Worm (Caenorhabditis elegans) whole organism, L1 larva: ENCODE measurements around the gene ric-8.

Experiments used
- C16A3.4 ChIP-seq: fragments of 150-350 bp; optimal IDR thresholded peaks from 2 replicates; lab custom pipeline; 2014; ENCODE audit warnings: missing biosample characterization, missing genetic modification characterization
- C34B4.2 ChIP-seq: sonication (generic microtip); optimal IDR thresholded peaks from 2 replicates; lab custom pipeline; 2017; ENCODE audit warnings: mild to moderate bottlenecking, missing genetic modification characterization, missing compliant biosample characterization
- blmp-1 ChIP-seq: fragments of 150-350 bp; optimal IDR thresholded peaks from 2 replicates; lab custom pipeline; 2014; ENCODE audit warnings: missing biosample characterization, missing genetic modification characterization
- ceh-63 ChIP-seq: fragments of 200-800 bp; sonication (Bioruptor generic); optimal IDR thresholded peaks from 2 replicates; lab custom pipeline; 2018; ENCODE audit warnings: mild to moderate bottlenecking, missing genetic modification characterization, missing compliant biosample characterization
- ceh-82 ChIP-seq, 3 experiments: fragments of 150-350 bp in 1 of 3; sonication (generic microtip) in 2 of 3; optimal IDR thresholded peaks; 2 replicates each; lab custom pipeline; 2014 to 2017; ENCODE audit warnings: missing biosample characterization in 3 of 3, missing genetic modification characterization in 3 of 3
- dpl-1 ChIP-seq, 3 experiments: fragments of 150-350 bp in 2 of 3; sonication (generic microtip) in 1 of 3; optimal IDR thresholded peaks; 2 replicates each; lab custom pipeline; 2014 to 2017; ENCODE audit warnings: missing biosample characterization in 3 of 3, missing genetic modification characterization in 3 of 3, missing genetic modification reagents in 3 of 3
- dsc-1 ChIP-seq: sonication (generic microtip); optimal IDR thresholded peaks from 2 replicates; lab custom pipeline; 2016; ENCODE audit warnings: mild to moderate bottlenecking, missing genetic modification characterization, missing compliant biosample characterization
- efl-1 ChIP-seq, 4 experiments: fragments of 150-350 bp; optimal IDR thresholded peaks in 3 of 4; peaks in 1 of 4; 1 replicate in 1 of 4; 2 replicates in 3 of 4; lab custom pipeline; 2014; ENCODE audit warnings: missing biosample characterization in 2 of 4, missing genetic modification characterization in 2 of 4, missing genetic modification reagents in 2 of 4
- egl-27 ChIP-seq, 2 experiments: fragments of 150-350 bp in 1 of 2; sonication (generic microtip); optimal IDR thresholded peaks; 3 replicates each; lab custom pipeline; 2017 to 2018; ENCODE audit warnings: missing biosample characterization in 2 of 2, missing genetic modification characterization in 2 of 2, missing genetic modification reagents in 2 of 2
- ets-5 ChIP-seq: fragments of 200-800 bp; sonication (Bioruptor generic); IDR thresholded peaks from 2 replicates; pipeline ENCODE4 v1.3.6; 2022; ENCODE audit warnings: missing genetic modification characterization, missing compliant biosample characterization
- fkh-10 ChIP-seq: sonication (generic microtip); optimal IDR thresholded peaks from 2 replicates; lab custom pipeline; 2017; ENCODE audit warnings: missing biosample characterization, missing genetic modification reagents, missing genetic modification characterization
- fkh-8 ChIP-seq: sonication (generic microtip); optimal IDR thresholded peaks from 2 replicates; lab custom pipeline; 2016; ENCODE audit warnings: mild to moderate bottlenecking, missing genetic modification characterization, missing compliant biosample characterization
- hlh-17 ChIP-seq: fragments of 200-800 bp; sonication (Bioruptor generic); optimal IDR thresholded peaks from 2 replicates; lab custom pipeline; 2018; ENCODE audit warnings: missing genetic modification characterization, mild to moderate bottlenecking, missing compliant biosample characterization, moderate library complexity, borderline replicate concordance
- isw-1 ChIP-seq: fragments of 200-800 bp; sonication (Bioruptor generic); IDR thresholded peaks from 2 replicates; pipeline ENCODE4 v1.3.6; 2022; ENCODE audit warnings: missing genetic modification characterization, missing compliant biosample characterization
- jun-1 ChIP-seq: fragments of 150-350 bp; optimal IDR thresholded peaks from 2 replicates; lab custom pipeline; 2014; ENCODE audit warnings: missing biosample characterization, missing genetic modification reagents, missing genetic modification characterization
- lin-14 ChIP-seq: fragments of 200-800 bp; sonication (Bioruptor generic); optimal IDR thresholded peaks from 2 replicates; lab custom pipeline; 2018; ENCODE audit warnings: mild to moderate bottlenecking, missing genetic modification characterization, moderate library complexity, missing compliant biosample characterization
- lin-35 ChIP-seq, 2 experiments: fragments of 150-350 bp; optimal IDR thresholded peaks; 2 replicates each; lab custom pipeline; 2014; ENCODE audit warnings: missing biosample characterization in 2 of 2, missing genetic modification characterization in 2 of 2, missing genetic modification reagents in 2 of 2
- lsy-2 ChIP-seq, 2 experiments: fragments of 150-350 bp; optimal IDR thresholded peaks; 2 replicates each; lab custom pipeline; 2014; ENCODE audit warnings: missing biosample characterization in 2 of 2, missing genetic modification characterization in 2 of 2
- mab-9 ChIP-seq: fragments of 200-800 bp; sonication (Bioruptor generic); IDR thresholded peaks from 2 replicates; pipeline ENCODE4 v1.3.6; 2022; ENCODE audit warnings: missing genetic modification reagents, missing genetic modification characterization, missing compliant biosample characterization
- mdl-1 ChIP-seq, 2 experiments: fragments of 150-350 bp; optimal IDR thresholded peaks; 2 replicates each; lab custom pipeline; 2014 to 2017; ENCODE audit warnings: missing biosample characterization in 2 of 2, missing genetic modification characterization in 2 of 2, inconsistent platforms in 1 of 2
- nhr-20 ChIP-seq: sonication (generic microtip); optimal IDR thresholded peaks from 2 replicates; lab custom pipeline; 2016; ENCODE audit warnings: mild to moderate bottlenecking, missing genetic modification characterization, missing compliant biosample characterization
- nhr-28 ChIP-seq: fragments of 150-350 bp; optimal IDR thresholded peaks from 2 replicates; lab custom pipeline; 2014; ENCODE audit warnings: missing biosample characterization, missing genetic modification characterization
- nhr-47 ChIP-seq: sonication (generic microtip); optimal IDR thresholded peaks from 2 replicates; lab custom pipeline; 2016; ENCODE audit warnings: mild to moderate bottlenecking, missing genetic modification characterization, moderate library complexity, missing compliant biosample characterization
- nhr-71 ChIP-seq: sonication (generic microtip); optimal IDR thresholded peaks from 2 replicates; lab custom pipeline; 2016; ENCODE audit warnings: mild to moderate bottlenecking, missing genetic modification characterization, moderate library complexity, missing compliant biosample characterization
- nhr-85 ChIP-seq: sonication (generic microtip); peaks from one replicate; lab custom pipeline; 2016; ENCODE audit warnings: missing genetic modification characterization, inconsistent platforms, missing compliant biosample characterization
- pag-3 ChIP-seq: sonication (generic microtip); optimal IDR thresholded peaks from 2 replicates; lab custom pipeline; 2017; ENCODE audit warnings: missing genetic modification characterization, mild to moderate bottlenecking, missing compliant biosample characterization, antibody characterized with exemption, borderline replicate concordance; ENCODE audit not compliant: insufficient read depth
- pax-3 ChIP-seq: fragments of 200-800 bp; sonication (Bioruptor generic); optimal IDR thresholded peaks from 2 replicates; lab custom pipeline; 2018; ENCODE audit warnings: mild to moderate bottlenecking, missing genetic modification characterization, moderate library complexity, missing compliant biosample characterization
- pqm-1 ChIP-seq: sonication (generic microtip); optimal IDR thresholded peaks from 3 replicates; lab custom pipeline; 2017; ENCODE audit warnings: missing biosample characterization, missing genetic modification characterization
- rnt-1 ChIP-seq: sonication (generic microtip); optimal IDR thresholded peaks from 2 replicates; lab custom pipeline; 2016; ENCODE audit warnings: mild to moderate bottlenecking, missing genetic modification characterization, moderate library complexity, missing compliant biosample characterization
- snu-23 ChIP-seq: sonication (generic microtip); optimal IDR thresholded peaks from 2 replicates; lab custom pipeline; 2016; ENCODE audit warnings: missing genetic modification characterization, missing compliant biosample characterization
- swsn-7 ChIP-seq: sonication (generic microtip); optimal IDR thresholded peaks from 2 replicates; lab custom pipeline; 2016; ENCODE audit warnings: missing genetic modification characterization, missing compliant biosample characterization
- tlp-1 ChIP-seq: fragments of 150-350 bp; optimal IDR thresholded peaks from 2 replicates; lab custom pipeline; 2014; ENCODE audit warnings: missing biosample characterization, missing genetic modification characterization
- unc-62 ChIP-seq: fragments of 150-350 bp; optimal IDR thresholded peaks from 2 replicates; lab custom pipeline; 2014; ENCODE audit warnings: missing biosample characterization, missing genetic modification reagents, missing genetic modification characterization
- unc-86 ChIP-seq: sonication (generic microtip); optimal IDR thresholded peaks from 2 replicates; lab custom pipeline; 2016; ENCODE audit warnings: missing genetic modification characterization, missing compliant biosample characterization
- unc-98 ChIP-seq: fragments of 200-800 bp; sonication (Bioruptor generic); IDR thresholded peaks from 2 replicates; pipeline ENCODE4 v1.3.6; 2022; ENCODE audit warnings: missing genetic modification characterization, missing compliant biosample characterization
- vab-15 ChIP-seq: sonication (generic microtip); optimal IDR thresholded peaks from 2 replicates; lab custom pipeline; 2017; ENCODE audit warnings: missing genotype, mild to moderate bottlenecking, missing genetic modification characterization, missing compliant biosample characterization
- xbp-1 ChIP-seq: sonication (generic microtip); optimal IDR thresholded peaks from 2 replicates; lab custom pipeline; 2016; ENCODE audit warnings: missing genetic modification characterization, missing compliant biosample characterization

ric-8 gene

DNA sequence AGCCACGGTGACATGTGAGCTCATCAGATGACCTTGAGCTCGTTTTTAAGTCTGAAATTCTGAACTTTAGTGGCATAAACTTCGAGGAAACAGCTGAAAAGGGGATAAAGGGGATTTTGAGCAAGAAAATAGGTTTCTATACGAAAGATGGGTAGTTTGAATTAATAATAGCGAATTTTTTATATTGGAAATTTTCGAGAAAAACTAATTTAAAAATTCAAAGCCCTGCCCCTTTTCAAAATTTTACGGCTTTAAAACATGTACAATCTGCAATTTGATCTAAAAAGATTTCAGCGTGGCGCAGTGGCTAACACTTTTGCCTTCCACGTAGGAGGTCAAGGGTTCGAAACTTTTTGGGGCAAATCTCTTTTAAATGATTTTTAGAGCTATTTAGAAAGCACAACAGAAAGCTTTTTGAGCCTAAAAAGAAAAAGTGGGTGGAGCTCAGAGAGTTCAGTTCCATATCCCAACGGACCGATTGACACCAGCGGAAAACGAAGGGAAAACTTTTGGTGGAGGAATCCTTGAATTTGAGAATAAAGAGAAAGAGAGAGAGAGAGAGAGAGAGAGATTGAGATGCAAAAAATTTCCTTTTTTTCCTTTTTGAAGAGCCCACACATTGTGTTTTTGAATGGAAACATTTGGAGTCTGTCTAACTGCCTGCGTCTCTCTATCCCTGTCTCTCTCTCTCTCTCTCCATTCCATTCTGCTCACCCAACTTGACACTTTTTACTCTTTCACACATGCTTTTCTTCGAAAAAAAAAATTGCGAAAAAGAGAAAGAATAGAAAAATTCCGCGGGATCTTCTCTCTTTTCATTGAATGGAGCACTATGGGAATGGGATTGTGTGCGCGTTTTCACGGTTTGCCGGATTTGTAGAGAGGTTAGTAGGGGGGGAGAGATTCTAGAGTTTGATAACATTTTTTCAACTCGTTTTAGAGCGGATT, 21.5 kb downstream of the ric-8 start, which contains the start of gene Y69A2AR.31:
Gene Y69A2AR.31, minus strand, starts transcription at position 51 of the 948 bp plus-strand sequence.
- TF ChIP-seq hlh-17 (GFP tag; lab: Kevin White, UChicago): no peak
- TF ChIP-seq egl-27 (tag; optimal IDR thresholded peaks at IDR 0.05; lab: Kevin White, UChicago): no peak
- peak in 1 of 2 experiments; percentile 33 for TF ChIP-seq lin-35 (GFP tag; optimal IDR thresholded peaks at IDR 0.05; lab: Kevin White, UChicago)
- peak; percentile 15 for TF ChIP-seq nhr-85
- peak; percentile 72 for TF ChIP-seq fkh-10 (GFP tag; lab: Kevin White, UChicago)
- peak in 1 of 3 experiments; percentile 55 for TF ChIP-seq ceh-82 (tag; optimal IDR thresholded peaks at IDR 0.05; lab: Kevin White, UChicago)
- peak; percentile 40 for TF ChIP-seq nhr-47 (tag; lab: Kevin White, UChicago)
- TF ChIP-seq xbp-1 (tag; lab: Kevin White, UChicago): no peak
- TF ChIP-seq fkh-8 (tag; lab: Kevin White, UChicago): peak; percentile 6
- TF ChIP-seq unc-86 (tag; lab: Kevin White, UChicago): peak; percentile 15
- peak; percentile 26 for TF ChIP-seq rnt-1
- no peak for TF ChIP-seq ets-5
- TF ChIP-seq dpl-1 (GFP tag; optimal IDR thresholded peaks at IDR 0.05; lab: Kevin White, UChicago): peak in 2 of 3 experiments; percentile 9 to 25
- TF ChIP-seq ceh-63 (GFP tag; lab: Kevin White, UChicago): no peak
- TF ChIP-seq dsc-1 (tag; lab: Kevin White, UChicago): peak; percentile 57
- peak; percentile 83 for TF ChIP-seq lin-14 (GFP tag; lab: Kevin White, UChicago)
- TF ChIP-seq nhr-28 (tag; lab: Kevin White, UChicago): no peak
- no peak for TF ChIP-seq C34B4.2
- no peak for TF ChIP-seq unc-62 (GFP tag; lab: Kevin White, UChicago)
- peak; percentile 31 to 55 for TF ChIP-seq lsy-2 (tag; optimal IDR thresholded peaks at IDR 0.05; lab: Kevin White, UChicago)
- no peak for TF ChIP-seq blmp-1 (tag; lab: Kevin White, UChicago)
- no peak for TF ChIP-seq tlp-1 (tag; lab: Kevin White, UChicago)
- TF ChIP-seq nhr-71: peak; percentile 35
- TF ChIP-seq pqm-1: no peak
- TF ChIP-seq C16A3.4 (tag; lab: Kevin White, UChicago): no peak
- peak; percentile 6 to 20 for TF ChIP-seq efl-1 (optimal IDR thresholded peaks at IDR 0.05; lab: Kevin White, UChicago)
- TF ChIP-seq efl-1 (GFP tag; optimal IDR thresholded peaks at IDR 0.05 in 1 of 2; lab: Kevin White, UChicago): peak; percentile 3 to 88
- peak; percentile 12 for TF ChIP-seq isw-1
- TF ChIP-seq, all 84 proteins: peak for 15

DNA sequence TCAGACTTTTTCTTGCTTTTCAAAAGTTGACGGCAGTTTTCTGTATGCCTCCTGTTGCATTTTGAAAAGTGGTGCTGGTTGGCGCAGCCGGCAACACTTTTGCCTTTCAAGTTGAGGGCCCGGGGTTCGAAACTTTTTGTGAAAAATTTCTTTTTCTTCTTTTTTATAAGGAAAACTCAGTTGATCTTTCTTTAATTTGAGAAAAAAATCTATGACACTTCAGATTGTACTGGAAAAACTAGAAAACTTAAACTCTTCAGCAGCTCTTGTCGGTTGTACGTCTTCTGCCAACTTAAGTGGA, 22.1 kb downstream of the ric-8 start:
- TF ChIP-seq efl-1 (optimal IDR thresholded peaks at IDR 0.05; lab: Kevin White, UChicago) (no peak), efl-1 (GFP tag; optimal IDR thresholded peaks at IDR 0.05 in 1 of 2; lab: Kevin White, UChicago) (peak in 1 of 2 experiments; percentile 58), jun-1 (tag; lab: Kevin White, UChicago) (no peak)

ce11 chrIV:2665388-2665978, 22.7 kb downstream of the ric-8 start:
- TF ChIP-seq pax-3 (tag; lab: Kevin White, UChicago): no peak
- TF ChIP-seq pag-3 (tag; lab: Kevin White, UChicago): peak; percentile 99
- TF ChIP-seq efl-1 (optimal IDR thresholded peaks at IDR 0.05; lab: Kevin White, UChicago): peak in 1 of 2 experiments; percentile 23
- peak; percentile 4 to 64 for TF ChIP-seq efl-1 (GFP tag; optimal IDR thresholded peaks at IDR 0.05 in 1 of 2; lab: Kevin White, UChicago)
- TF ChIP-seq unc-98: 0 out of 2 replicates have a peak, but pooled peaks have one; percentile 40
- peak; percentile 30 for TF ChIP-seq snu-23
- no peak for TF ChIP-seq vab-15
- TF ChIP-seq dsc-1 (tag; lab: Kevin White, UChicago): peak; percentile 25
- peak; percentile 79 for TF ChIP-seq lin-14 (GFP tag; lab: Kevin White, UChicago)
- no peak for TF ChIP-seq fkh-8 (tag; lab: Kevin White, UChicago)
- peak; percentile 16 for TF ChIP-seq swsn-7 (tag; lab: Kevin White, UChicago)
- peak; percentile 54 for TF ChIP-seq rnt-1
- peak in 1 of 2 experiments; percentile 29 for TF ChIP-seq mdl-1 (tag; optimal IDR thresholded peaks at IDR 0.05; lab: Kevin White, UChicago)
- peak in 1 of 2 experiments; percentile 59 for TF ChIP-seq lsy-2 (tag; optimal IDR thresholded peaks at IDR 0.05; lab: Kevin White, UChicago)
- no peak for TF ChIP-seq dpl-1 (GFP tag; optimal IDR thresholded peaks at IDR 0.05; lab: Kevin White, UChicago)
- peak; percentile 31 for TF ChIP-seq nhr-20
- no peak for TF ChIP-seq mab-9 (GFP tag; lab: Robert Waterston, UW)
- TF ChIP-seq jun-1 (tag; lab: Kevin White, UChicago): no peak
- peak; percentile 74 for TF ChIP-seq nhr-71
- TF ChIP-seq unc-86 (tag; lab: Kevin White, UChicago): no peak
